Worm (Caenorhabditis elegans): ENCODE results near the gene F55G11.4.

DNA sequence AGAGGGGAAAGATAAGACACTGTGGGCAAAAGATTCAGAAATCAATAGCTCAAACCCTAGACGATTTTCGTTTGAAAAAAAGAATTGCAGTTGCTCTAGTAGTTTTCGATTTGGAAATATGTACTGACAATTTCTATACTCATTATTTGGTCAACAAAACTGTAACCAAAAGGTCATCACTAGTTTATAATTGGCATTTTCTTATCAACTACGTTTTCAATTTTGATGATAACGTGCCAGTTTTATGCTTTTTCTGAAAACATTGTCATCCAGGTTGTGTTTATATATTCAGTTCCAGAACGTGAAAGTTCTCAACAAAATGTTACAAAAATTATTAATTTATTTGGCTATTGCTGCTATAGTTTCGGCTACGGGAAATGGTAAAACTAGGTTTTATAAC, 10.9 kb upstream of the F55G11.4 start, which contains the start of gene F55G11.8:
- no peak for TF ChIP-seq T22C8.4 (GFP tag; IDR thresholded peaks at IDR 0.05)
- no peak for TF ChIP-seq tab-1 (GFP tag; IDR thresholded peaks at IDR 0.05)

All from whole organism, midembryonic.